Fruit fly (Drosophila melanogaster) whole organism, embryonic: ENCODE results near the gene CG43179.
A peak's percentile ranks its signal among the peaks of the same experiment; 100 is the strongest.

Experiments
- ATbp ChIP-seq: fragments of 200-800 bp; sonication (Bioruptor generic); optimal IDR thresholded peaks from 2 replicates; lab custom pipeline; 2017; ENCODE audit warnings: missing biosample characterization, mild to moderate bottlenecking, missing genetic modification characterization, missing genetic modification reagents
- Aef1 ChIP-seq: fragments of 200-800 bp; sonication (Bioruptor generic); IDR thresholded peaks from 3 replicates; pipeline ENCODE4 v1.3.6; 2022; ENCODE audit warnings: missing biosample characterization, missing genetic modification characterization
- C15 ChIP-seq: fragments of 200-800 bp; sonication (Bioruptor generic); IDR thresholded peaks from 3 replicates; pipeline ENCODE4 v1.3.6; 2022; ENCODE audit warnings: missing biosample characterization, missing genetic modification characterization
- CG10274 ChIP-seq: fragments of 200-800 bp; sonication (Bioruptor generic); optimal IDR thresholded peaks from 3 replicates; lab custom pipeline; 2017; ENCODE audit warnings: missing biosample characterization, mild to moderate bottlenecking, missing genetic modification characterization
- CG11560 ChIP-seq: fragments of 200-800 bp; sonication (Bioruptor generic); IDR thresholded peaks from 3 replicates; pipeline ENCODE4 v1.3.6; 2022; ENCODE audit warnings: missing biosample characterization, missing genetic modification characterization
- CG14667 ChIP-seq: fragments of 200-800 bp; sonication (Bioruptor generic); IDR thresholded peaks from 2 replicates; pipeline ENCODE4 v1.3.6; 2022; ENCODE audit warnings: missing biosample characterization, missing genetic modification characterization
- CG17186 ChIP-seq: fragments of 200-800 bp; sonication (Bioruptor generic); optimal IDR thresholded peaks from 3 replicates; lab custom pipeline; 2017; ENCODE audit warnings: missing biosample characterization, missing genetic modification reagents, missing genetic modification characterization
- CG17829 ChIP-seq: fragments of 200-800 bp; optimal IDR thresholded peaks from 2 replicates; lab custom pipeline; 2019; ENCODE audit warnings: missing biosample characterization, mild to moderate bottlenecking, missing genetic modification characterization, moderate library complexity
- CG18011 ChIP-seq: fragments of 200-800 bp; sonication (Bioruptor generic); optimal IDR thresholded peaks from 2 replicates; lab custom pipeline; 2017; ENCODE audit warnings: missing biosample characterization, missing genetic modification characterization, mild to moderate bottlenecking, moderate library complexity, missing genotype
- CG18262 ChIP-seq: fragments of 200-800 bp; optimal IDR thresholded peaks from 3 replicates; lab custom pipeline; 2019; ENCODE audit warnings: missing biosample characterization, mild to moderate bottlenecking, missing genetic modification characterization, moderate library complexity
- CG18476 ChIP-seq: fragments of 200-800 bp; sonication (Bioruptor generic); optimal IDR thresholded peaks from 2 replicates; lab custom pipeline; 2016; ENCODE audit warnings: missing biosample characterization, mild to moderate bottlenecking, missing genetic modification characterization
- CG2202 ChIP-seq: fragments of 200-800 bp; sonication (Bioruptor generic); optimal IDR thresholded peaks from 2 replicates; lab custom pipeline; 2018; ENCODE audit warnings: missing biosample characterization, mild to moderate bottlenecking, missing genetic modification characterization
- CG2712 ChIP-seq: fragments of 200-800 bp; optimal IDR thresholded peaks from 3 replicates; lab custom pipeline; 2019; ENCODE audit warnings: missing biosample characterization, mild to moderate bottlenecking, missing genetic modification characterization, moderate library complexity
- CG30403 ChIP-seq: fragments of 200-800 bp; sonication (Bioruptor generic); optimal IDR thresholded peaks from 3 replicates; lab custom pipeline; 2016; ENCODE audit warnings: missing biosample characterization, missing genetic modification characterization
- CG34224 ChIP-seq: fragments of 200-800 bp; sonication (Bioruptor generic); IDR thresholded peaks from 3 replicates; pipeline ENCODE4 v1.3.6; 2022; ENCODE audit warnings: missing biosample characterization, missing genetic modification characterization; ENCODE audit not compliant: partially characterized antibody
- CG4328 ChIP-seq: fragments of 200-800 bp; sonication (Bioruptor generic); optimal IDR thresholded peaks from 3 replicates; lab custom pipeline; 2017; ENCODE audit warnings: missing biosample characterization, missing genetic modification reagents, missing genetic modification characterization
- CG4730 ChIP-seq: fragments of 200-800 bp; sonication (Bioruptor generic); IDR thresholded peaks from 2 replicates; pipeline ENCODE4 v1.3.6; 2022; ENCODE audit warnings: missing biosample characterization, missing genetic modification characterization
- CG6765 ChIP-seq: fragments of 200-800 bp; sonication (Bioruptor generic); optimal IDR thresholded peaks from 3 replicates; lab custom pipeline; 2017; ENCODE audit warnings: missing biosample characterization, mild to moderate bottlenecking, missing genetic modification characterization
- CG8478 ChIP-seq: fragments of >200 bp; optimal IDR thresholded peaks from 2 replicates; lab custom pipeline; 2018
- CG8944 ChIP-seq: fragments of 200-800 bp; sonication (Bioruptor generic); optimal IDR thresholded peaks from 3 replicates; lab custom pipeline; 2016; ENCODE audit warnings: missing biosample characterization, missing genetic modification characterization
- CG9876 ChIP-seq: fragments of 200-800 bp; sonication (Bioruptor generic); optimal IDR thresholded peaks from 2 replicates; lab custom pipeline; 2016; ENCODE audit warnings: missing biosample characterization, missing genetic modification characterization
- D19A ChIP-seq: fragments of 200-800 bp; optimal IDR thresholded peaks from 3 replicates; lab custom pipeline; 2019; ENCODE audit warnings: missing biosample characterization, mild to moderate bottlenecking, missing genetic modification characterization, moderate library complexity
- Dek ChIP-seq: fragments of 200-800 bp; sonication (Bioruptor generic); optimal IDR thresholded peaks from 3 replicates; lab custom pipeline; 2019; ENCODE audit warnings: missing biosample characterization, mild to moderate bottlenecking, missing genetic modification characterization, moderate library complexity
- Dref ChIP-seq: fragments of 200-800 bp; sonication (Bioruptor generic); IDR thresholded peaks from 2 replicates; pipeline ENCODE4 v1.3.6; 2022; ENCODE audit warnings: missing biosample characterization, missing genetic modification characterization
- Drgx ChIP-seq: fragments of 200-800 bp; sonication (Bioruptor generic); IDR thresholded peaks from 2 replicates; pipeline ENCODE4 v1.3.6; 2022; ENCODE audit warnings: missing biosample characterization, missing genetic modification characterization
- Eip74EF ChIP-seq, 2 experiments: fragments of 200-800 bp in 1 of 2; fragments of >200 bp in 1 of 2; sonication (Bioruptor generic) in 1 of 2; optimal IDR thresholded peaks; 2 replicates each; lab custom pipeline; 2017 to 2019; ENCODE audit warnings: missing biosample characterization in 2 of 2, missing genetic modification characterization in 2 of 2, mild to moderate bottlenecking in 1 of 2, moderate library complexity in 1 of 2
- Elba2 ChIP-seq: fragments of 200-800 bp; sonication (Bioruptor generic); optimal IDR thresholded peaks from 3 replicates; lab custom pipeline; 2016; ENCODE audit warnings: missing biosample characterization, missing genetic modification characterization
- H15 ChIP-seq: fragments of 200-800 bp; sonication (Bioruptor generic); IDR thresholded peaks from 3 replicates; pipeline ENCODE4 v1.3.6; 2022; ENCODE audit warnings: missing biosample characterization, missing genetic modification characterization
- Hand ChIP-seq: fragments of 200-800 bp; sonication (Bioruptor generic); optimal IDR thresholded peaks from 2 replicates; lab custom pipeline; 2017; ENCODE audit warnings: mild to moderate bottlenecking, missing biosample characterization, missing genetic modification reagents, missing genetic modification characterization
- Lim3 ChIP-seq: fragments of 200-800 bp; sonication (Bioruptor generic); IDR thresholded peaks from 2 replicates; pipeline ENCODE4 v1.3.6; 2022; ENCODE audit warnings: missing biosample characterization, missing genetic modification characterization
- Max ChIP-seq: fragments of 200-800 bp; sonication (Bioruptor generic); optimal IDR thresholded peaks from 2 replicates; lab custom pipeline; 2016; ENCODE audit warnings: missing biosample characterization, mild to moderate bottlenecking, missing genetic modification characterization
- Mrtf ChIP-seq: fragments of 200-800 bp; sonication (Bioruptor generic); IDR thresholded peaks from 3 replicates; pipeline ENCODE4 v1.3.6; 2022; ENCODE audit warnings: missing biosample characterization, missing genetic modification characterization
- NC2α ChIP-seq: fragments of 200-800 bp; sonication (Bioruptor generic); optimal IDR thresholded peaks from 2 replicates; lab custom pipeline; 2016; ENCODE audit warnings: missing biosample characterization, missing genetic modification characterization
- PHDP ChIP-seq: fragments of 200-800 bp; sonication (Bioruptor generic); optimal IDR thresholded peaks from 3 replicates; lab custom pipeline; 2018; ENCODE audit warnings: missing biosample characterization, mild to moderate bottlenecking, missing genetic modification characterization, moderate library complexity
- Sox100B ChIP-seq: fragments of 200-800 bp; sonication (Bioruptor generic); optimal IDR thresholded peaks from 3 replicates; lab custom pipeline; 2018; ENCODE audit warnings: missing biosample characterization, mild to moderate bottlenecking, missing genetic modification characterization
- Xrp1 ChIP-seq: fragments of 200-800 bp; sonication (Bioruptor generic); IDR thresholded peaks from 2 replicates; pipeline ENCODE4 v1.3.6; 2022; ENCODE audit warnings: missing biosample characterization, missing genetic modification characterization
- ara ChIP-seq: fragments of 200-800 bp; sonication (Bioruptor generic); IDR thresholded peaks from 2 replicates; pipeline ENCODE4 v1.3.6; 2022; ENCODE audit warnings: missing biosample characterization, missing genetic modification characterization
- dan ChIP-seq: fragments of 200-800 bp; sonication (Bioruptor generic); IDR thresholded peaks from 2 replicates; pipeline ENCODE4 v1.3.6; 2022; ENCODE audit warnings: missing biosample characterization, missing genetic modification characterization
- fd64A ChIP-seq: fragments of 200-800 bp; sonication (Bioruptor generic); optimal IDR thresholded peaks from 3 replicates; lab custom pipeline; 2018; ENCODE audit warnings: missing biosample characterization, mild to moderate bottlenecking, missing genetic modification characterization
- fd96Cb ChIP-seq: fragments of 200-800 bp; sonication (Bioruptor generic); optimal IDR thresholded peaks from 2 replicates; lab custom pipeline; 2018; ENCODE audit warnings: missing biosample characterization, mild to moderate bottlenecking, missing genetic modification characterization, moderate library complexity
- gcm ChIP-seq: fragments of 200-800 bp; sonication (Bioruptor generic); optimal IDR thresholded peaks from 2 replicates; lab custom pipeline; 2019; ENCODE audit warnings: missing biosample characterization, mild to moderate bottlenecking, missing genetic modification characterization, moderate library complexity
- grn ChIP-seq: fragments of 200-800 bp; sonication (Bioruptor generic); optimal IDR thresholded peaks from 3 replicates; lab custom pipeline; 2017; ENCODE audit warnings: missing biosample characterization, missing genetic modification characterization
- h ChIP-seq: fragments of >200 bp; optimal IDR thresholded peaks from 2 replicates; lab custom pipeline; 2017
- jigr1 ChIP-seq: fragments of 200-800 bp; sonication (Bioruptor generic); IDR thresholded peaks from 3 replicates; pipeline ENCODE4 v1.3.6; 2022; ENCODE audit warnings: missing biosample characterization, missing genetic modification characterization
- jing ChIP-seq: fragments of 200-800 bp; sonication (Bioruptor generic); optimal IDR thresholded peaks from 2 replicates; lab custom pipeline; 2018; ENCODE audit warnings: missing biosample characterization, mild to moderate bottlenecking, missing genetic modification characterization
- mirr ChIP-seq: fragments of 200-800 bp; sonication (Bioruptor generic); optimal IDR thresholded peaks from 3 replicates; lab custom pipeline; 2018; ENCODE audit warnings: missing biosample characterization, mild to moderate bottlenecking, missing genetic modification characterization
- pita ChIP-seq: fragments of 200-800 bp; sonication (Bioruptor generic); optimal IDR thresholded peaks from 2 replicates; lab custom pipeline; 2017; ENCODE audit warnings: missing biosample characterization, mild to moderate bottlenecking, missing genetic modification characterization
- scrt ChIP-seq: fragments of 200-800 bp; sonication (Bioruptor generic); optimal IDR thresholded peaks from 2 replicates; lab custom pipeline; 2018; ENCODE audit warnings: missing biosample characterization, mild to moderate bottlenecking, missing genetic modification characterization, moderate library complexity
- sna ChIP-seq: fragments of 200-800 bp; sonication (Bioruptor generic); IDR thresholded peaks from 2 replicates; pipeline ENCODE4 v1.3.6; 2022; ENCODE audit warnings: missing biosample characterization, missing genetic modification characterization; ENCODE audit not compliant: partially characterized antibody
- sob ChIP-seq: fragments of 200-800 bp; sonication (Bioruptor generic); IDR thresholded peaks from 2 replicates; pipeline ENCODE4 v1.3.6; 2022; ENCODE audit warnings: missing biosample characterization, missing genetic modification characterization
- tgo ChIP-seq: fragments of 200-800 bp; sonication (Bioruptor generic); IDR thresholded peaks from 3 replicates; pipeline ENCODE4 v1.3.6; 2022; ENCODE audit warnings: missing biosample characterization, missing genetic modification characterization
- vvl ChIP-seq: fragments of 200-800 bp; sonication (Bioruptor generic); IDR thresholded peaks from 2 replicates; pipeline ENCODE4 v1.3.6; 2022; ENCODE audit warnings: missing biosample characterization, missing genetic modification characterization
- zen ChIP-seq: fragments of 200-800 bp; sonication (Bioruptor generic); optimal IDR thresholded peaks from 3 replicates; lab custom pipeline; 2018; ENCODE audit warnings: missing biosample characterization, mild to moderate bottlenecking, missing genetic modification characterization, moderate library complexity

CG43179 gene

dm6 chr3R:14299891-14300290, 44.0 kb downstream of the CG43179 start (continued):
- TF ChIP-seq sob = no peak
- peak; percentile 21 for TF ChIP-seq CG17186 (GFP tag; lab: Kevin White, UChicago)
- no peak for TF ChIP-seq Lim3 (GFP tag; lab: Robert Waterston, UW)
- no peak for TF ChIP-seq jing (GFP tag; lab: Kevin White, UChicago)
- TF ChIP-seq Eip74EF (GFP tag; optimal IDR thresholded peaks at IDR 0.05; lab: Kevin White, UChicago) = no peak
- peak; percentile 12 for TF ChIP-seq mirr
- TF ChIP-seq CG18476 (GFP tag; lab: Kevin White, UChicago) = no peak
- TF ChIP-seq gcm (GFP tag; lab: Kevin White, UChicago) = peak; percentile 30
- TF ChIP-seq CG8478 = no peak
- TF ChIP-seq Sox100B (GFP tag; lab: Kevin White, UChicago) = peak; percentile 65
- TF ChIP-seq ATbp (GFP tag; lab: Kevin White, UChicago) = peak; percentile 70
- TF ChIP-seq Drgx (GFP tag; lab: Robert Waterston, UW) = no peak
- no peak for TF ChIP-seq NC2α (GFP tag; lab: Kevin White, UChicago)
- peak; percentile 22 for TF ChIP-seq scrt (GFP tag; lab: Kevin White, UChicago)
- TF ChIP-seq CG30403 (GFP tag; lab: Kevin White, UChicago) = no peak
- no peak for TF ChIP-seq Max (GFP tag; lab: Kevin White, UChicago)
- TF ChIP-seq CG11560 = no peak
- no peak for TF ChIP-seq Hand
- no peak for TF ChIP-seq H15 (GFP tag; lab: Robert Waterston, UW)
- TF ChIP-seq zen (tag; lab: Kevin White, UChicago) = no peak
- peak; percentile 82 for TF ChIP-seq fd64A
- no peak for TF ChIP-seq jigr1 (GFP tag; lab: Robert Waterston, UW)
- TF ChIP-seq CG14667 (GFP tag; lab: Robert Waterston, UW) = no peak
- no peak for TF ChIP-seq C15 (GFP tag; lab: Robert Waterston, UW)
- TF ChIP-seq CG34224 = no peak
- TF ChIP-seq dan (GFP tag; lab: Robert Waterston, UW) = no peak
- TF ChIP-seq CG4730 (GFP tag; lab: Robert Waterston, UW) = no peak
- no peak for TF ChIP-seq Mrtf (GFP tag; lab: Robert Waterston, UW)
- TF ChIP-seq CG9876 (GFP tag; lab: Kevin White, UChicago) = no peak
- TF ChIP-seq fd96Cb = no peak
- no peak for TF ChIP-seq Elba2 (GFP tag; lab: Kevin White, UChicago)
- TF ChIP-seq CG8944 (GFP tag; lab: Kevin White, UChicago) = no peak
- TF ChIP-seq ara = no peak
- TF ChIP-seq CG4328 = peak; percentile 35
- no peak for TF ChIP-seq sna (GFP tag; lab: Robert Waterston, UW)
- peak; percentile 46 for TF ChIP-seq PHDP
- no peak for TF ChIP-seq tgo (GFP tag; lab: Robert Waterston, UW)
- 0 out of 2 replicates have a peak, but pooled peaks have one; percentile 26 for TF ChIP-seq vvl
- TF ChIP-seq Aef1 (GFP tag; lab: Robert Waterston, UW) = no peak
- TF ChIP-seq Dek (tag; lab: Kevin White, UChicago) = no peak
- TF ChIP-seq h (lab: Kevin White, UChicago) = no peak
- TF ChIP-seq CG17829 (tag; lab: Kevin White, UChicago) = no peak
- peak; percentile 10 for TF ChIP-seq CG6765 (GFP tag; lab: Kevin White, UChicago)
- peak; percentile 16 for TF ChIP-seq D19A (tag; lab: Kevin White, UChicago)
- TF ChIP-seq CG18262 (tag; lab: Kevin White, UChicago) = peak; percentile 40
- no peak for TF ChIP-seq CG18011
- peak; percentile 31 for TF ChIP-seq CG2712 (tag; lab: Kevin White, UChicago)
- peak; percentile 10 for TF ChIP-seq grn (GFP tag; lab: Kevin White, UChicago)
- TF ChIP-seq Xrp1 (GFP tag; lab: Robert Waterston, UW) = peak; percentile 35; the same call in 1 of the 2 replicates
- peak; percentile 30 for TF ChIP-seq CG2202 (tag; lab: Kevin White, UChicago)
- no peak for TF ChIP-seq Dref (GFP tag; lab: Robert Waterston, UW)
- TF ChIP-seq pita (GFP tag; lab: Kevin White, UChicago) = no peak
- TF ChIP-seq CG10274 (GFP tag; lab: Kevin White, UChicago) = no peak
